Worm (Caenorhabditis elegans): ENCODE data around the gene Y22D7AL.11.

DNA sequence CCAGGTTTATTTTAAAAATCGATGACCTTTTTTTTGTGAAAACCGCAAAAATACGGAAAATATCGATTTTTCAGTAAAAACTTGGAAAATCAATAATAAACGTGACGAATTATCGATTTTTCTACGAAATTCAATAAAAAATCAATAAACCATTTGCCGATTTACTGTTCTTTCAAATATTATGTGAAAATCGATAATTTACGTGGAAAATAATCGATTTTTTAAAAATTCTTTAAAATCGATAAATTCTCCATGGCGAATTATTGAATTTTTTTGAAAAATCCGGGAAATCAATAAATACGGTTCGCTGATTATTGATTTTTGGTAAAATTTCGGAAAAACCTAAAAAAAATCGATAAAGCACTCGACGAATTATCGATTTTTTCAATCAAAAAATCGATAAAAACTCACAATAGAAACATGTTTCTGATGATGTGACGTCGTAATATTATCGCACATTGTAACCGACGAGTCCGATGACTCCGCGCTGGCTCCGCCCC is 49.9 kb downstream of the Y22D7AL.11 start:
- no peak for TF ChIP-seq W03F9.2 (tag; optimal IDR thresholded peaks at IDR 0.05)
- no peak for TF ChIP-seq dao-5 (tag; optimal IDR thresholded peaks at IDR 0.05)
- TF ChIP-seq him-1 (tag; optimal IDR thresholded peaks at IDR 0.05) = no peak
